Fruit fly (Drosophila melanogaster): ENCODE data around the gene CG9588.

CG9588 gene

dm6 chr3R:13676137-13677086 lies at the start of gene CG9588, which contains the start of gene Lkb1 (continued):
- no peak for TF ChIP-seq grau (tag; optimal IDR thresholded peaks at IDR 0.05)
- TF ChIP-seq Doc3 (GFP tag; IDR thresholded peaks at IDR 0.05; ENCODE audit: partially characterized antibody), result no peak
- TF ChIP-seq insv (GFP tag; optimal IDR thresholded peaks at IDR 0.05), result no peak
- no peak for TF ChIP-seq unc-4 (GFP tag; IDR thresholded peaks at IDR 0.05; ENCODE audit: partially characterized antibody)
- TF ChIP-seq HLH54F (GFP tag; optimal IDR thresholded peaks at IDR 0.05), result peak; percentile 68
- 0 out of 2 replicates have a peak, but pooled peaks have one; percentile 56 for TF ChIP-seq ham (GFP tag; IDR thresholded peaks at IDR 0.05)
- peak; percentile 39 for TF ChIP-seq CG2712 (tag; optimal IDR thresholded peaks at IDR 0.05)
- peak; percentile 64; the same call in 1 of the 2 replicates for TF ChIP-seq CG11247 (GFP tag; IDR thresholded peaks at IDR 0.05)
- TF ChIP-seq CG10654 (GFP tag; optimal IDR thresholded peaks at IDR 0.05), result peak; percentile 5
- peak; percentile 38 to 41 for TF ChIP-seq Pdp1 (GFP tag; optimal IDR thresholded peaks at IDR 0.05)
- peak; percentile 37; the same call in 1 of the 4 replicates for TF ChIP-seq Dll (GFP tag; IDR thresholded peaks at IDR 0.05; ENCODE audit: partially characterized antibody)
- TF ChIP-seq CG12942 (GFP tag; optimal IDR thresholded peaks at IDR 0.05), result peak; percentile 57
- TF ChIP-seq CG11560 (tag; IDR thresholded peaks at IDR 0.05), result peak; percentile 63; the same call in 1 of the 3 replicates
- peak; percentile 88 for TF ChIP-seq zfh1 (GFP tag; IDR thresholded peaks at IDR 0.05)
- TF ChIP-seq caup (GFP tag; optimal IDR thresholded peaks at IDR 0.05; ENCODE audit: severe bottlenecking), result peak; percentile 42
- TF ChIP-seq emc (GFP tag; optimal IDR thresholded peaks at IDR 0.05), result peak; percentile 45
- TF ChIP-seq Sry-β (GFP tag; optimal IDR thresholded peaks at IDR 0.05), result no peak
- peak; percentile 81 for TF ChIP-seq CG6689 (GFP tag; IDR thresholded peaks at IDR 0.05)
- no peak for TF ChIP-seq CG1647 (GFP tag; optimal IDR thresholded peaks at IDR 0.05)
- TF ChIP-seq chm (GFP tag; IDR thresholded peaks at IDR 0.05), result peak; percentile 78
- no peak for TF ChIP-seq Six4 (GFP tag; optimal IDR thresholded peaks at IDR 0.05)
- TF ChIP-seq Bdp1 (GFP tag; optimal IDR thresholded peaks at IDR 0.05), result peak; percentile 49
- TF ChIP-seq her (GFP tag; optimal IDR thresholded peaks at IDR 0.05), result no peak
- peak; percentile 26 for TF ChIP-seq maf-S (GFP tag; optimal IDR thresholded peaks at IDR 0.05)
- no peak for TF ChIP-seq BtbVII (GFP tag; optimal IDR thresholded peaks at IDR 0.05)
- no peak for TF ChIP-seq tna (GFP tag; IDR thresholded peaks at IDR 0.05; ENCODE audit: partially characterized antibody)
- no peak for TF ChIP-seq Neu2 (GFP tag; optimal IDR thresholded peaks at IDR 0.05; ENCODE audit: borderline replicate concordance)
- TF ChIP-seq CG3163 (GFP tag; optimal IDR thresholded peaks at IDR 0.05), result no peak
- peak; percentile 52 for TF ChIP-seq jumu (GFP tag; optimal IDR thresholded peaks at IDR 0.05)
- TF ChIP-seq CG8359 (GFP tag; optimal IDR thresholded peaks at IDR 0.05; ENCODE audit: borderline replicate concordance), result no peak
- TF ChIP-seq vfl (GFP tag; optimal IDR thresholded peaks at IDR 0.05), result peak; percentile 19
- TF ChIP-seq gsb (GFP tag; IDR thresholded peaks at IDR 0.05), result peak; percentile 70
- no peak for TF ChIP-seq CG10462 (GFP tag; optimal IDR thresholded peaks at IDR 0.05)
- no peak for TF ChIP-seq tap (tag; optimal IDR thresholded peaks at IDR 0.05)
- no peak for TF ChIP-seq CG16813 (GFP tag; IDR thresholded peaks at IDR 0.05; ENCODE audit: partially characterized antibody)
- TF ChIP-seq CG8478 (optimal IDR thresholded peaks at IDR 0.05), result no peak
- TF ChIP-seq CG8944 (GFP tag; optimal IDR thresholded peaks at IDR 0.05), result peak; percentile 4
- TF ChIP-seq CHES-1-like (GFP tag; optimal IDR thresholded peaks at IDR 0.05), result peak; percentile 46
- TF ChIP-seq CG6813 (GFP tag; optimal IDR thresholded peaks at IDR 0.05), result no peak
- peak; percentile 42 for TF ChIP-seq pnt (GFP tag; optimal IDR thresholded peaks at IDR 0.05)
- no peak for TF ChIP-seq TFAM (GFP tag; optimal IDR thresholded peaks at IDR 0.05)
- no peak for TF ChIP-seq CG14965 (GFP tag; optimal IDR thresholded peaks at IDR 0.05; ENCODE audit: borderline replicate concordance)
- peak; percentile 72; the same call in 2 of the 3 replicates for TF ChIP-seq CG11695 (GFP tag; IDR thresholded peaks at IDR 0.05)
- TF ChIP-seq row (GFP tag; IDR thresholded peaks at IDR 0.05), result peak; percentile 81
- TF ChIP-seq wor (GFP tag; IDR thresholded peaks at IDR 0.05), result peak; percentile 41; the same call in 1 of the 2 replicates
- TF ChIP-seq CG18764 (GFP tag; optimal IDR thresholded peaks at IDR 0.05), result no peak
- no peak for TF ChIP-seq fd102C (GFP tag; optimal IDR thresholded peaks at IDR 0.05)
- TF ChIP-seq hb (GFP tag; IDR thresholded peaks at IDR 0.05; ENCODE audit: partially characterized antibody), result no peak
